Worm (Caenorhabditis elegans) whole organism, L4/young adult: Measurements from ENCODE around the gene fbxa-61.

Experiments
- W03F9.2 ChIP-seq: fragments of 150-350 bp; optimal IDR thresholded peaks from 2 replicates; lab custom pipeline; 2014; ENCODE audit warnings: missing biosample characterization, missing genetic modification characterization
- him-1 ChIP-seq: sonication (generic microtip); optimal IDR thresholded peaks from 2 replicates; lab custom pipeline; 2016; ENCODE audit warnings: missing genotype, missing genetic modification reagents, missing genetic modification characterization, missing compliant biosample characterization

ce11 chrIII:1214121-1214673, 24.7 kb upstream of the fbxa-61 start:
- no peak for TF ChIP-seq W03F9.2 (tag; lab: Kevin White, UChicago)
- no peak for TF ChIP-seq him-1
